Fruit fly (Drosophila melanogaster) Kc167 (cell line): Measurements from ENCODE around the gene CG7888.

ENCODE experiments used
- Myc ChIP-seq: fragments of >200 bp; optimal IDR thresholded peaks from 2 replicates; lab custom pipeline; 2017; ENCODE audit warnings: missing external identifiers
- Sin3A ChIP-seq: fragments of >200 bp; optimal IDR thresholded peaks from 2 replicates; lab custom pipeline; 2018; ENCODE audit warnings: missing external identifiers
- h ChIP-seq: fragments of >200 bp; optimal IDR thresholded peaks from 3 replicates; lab custom pipeline; 2018; ENCODE audit warnings: missing external identifiers
- insv ChIP-seq: fragments of >200 bp; optimal IDR thresholded peaks from 3 replicates; lab custom pipeline; 2018; ENCODE audit warnings: missing external identifiers
- psq ChIP-seq: fragments of >200 bp; optimal IDR thresholded peaks from 2 replicates; lab custom pipeline; 2017; ENCODE audit warnings: missing external identifiers
- ttk ChIP-seq: sonication (Bioruptor generic); optimal IDR thresholded peaks from 2 replicates; lab custom pipeline; 2017; ENCODE audit warnings: missing external identifiers

- TF ChIP-seq psq (no peak), insv (lab: Kevin White, UChicago) (no peak), h (lab: Kevin White, UChicago) (no peak), Myc (no peak), ttk (lab: Kevin White, UChicago) (no peak), Sin3A (lab: Kevin White, UChicago) (no peak)
Measured at dm6 chr3L:11011610-11012202, 42.1 kb upstream of the CG7888 start.
